Fruit fly (Drosophila melanogaster) Kc167 (cell line): ENCODE results near the gene CG11370.

ENCODE experiments used
- h ChIP-seq: fragments of >200 bp; optimal IDR thresholded peaks from 3 replicates; lab custom pipeline; 2018; ENCODE audit warnings: missing external identifiers
- insv ChIP-seq: fragments of >200 bp; optimal IDR thresholded peaks from 3 replicates; lab custom pipeline; 2018; ENCODE audit warnings: missing external identifiers
- psq ChIP-seq: fragments of >200 bp; optimal IDR thresholded peaks from 2 replicates; lab custom pipeline; 2017; ENCODE audit warnings: missing external identifiers
- ttk ChIP-seq: sonication (Bioruptor generic); optimal IDR thresholded peaks from 2 replicates; lab custom pipeline; 2017; ENCODE audit warnings: missing external identifiers

DNA sequence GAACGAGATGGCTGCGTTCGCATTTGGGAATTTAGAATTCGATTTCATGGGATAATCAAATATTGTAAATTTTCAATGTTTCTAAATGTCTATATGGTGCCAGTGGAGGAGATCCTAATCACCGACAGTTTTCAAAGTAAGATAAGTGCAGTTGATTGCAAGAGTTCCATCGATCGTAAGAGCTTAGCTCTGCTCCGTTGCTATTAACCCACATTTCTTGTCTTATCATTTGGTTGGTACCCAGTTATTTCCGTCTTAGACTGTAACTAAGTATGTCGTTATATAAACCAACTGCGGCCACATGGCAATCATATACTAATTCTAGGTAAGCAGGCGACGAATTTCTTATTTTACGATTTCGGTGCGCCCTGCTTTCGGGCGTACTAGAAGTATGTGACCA, 41.8 kb upstream of the CG11370 start:
- TF ChIP-seq h (lab: Kevin White, UChicago) (no peak), psq (no peak), ttk (lab: Kevin White, UChicago) (no peak), insv (lab: Kevin White, UChicago) (no peak)
